Fruit fly (Drosophila melanogaster) whole organism, embryonic: ENCODE measurements around the gene Gale.
A peak's percentile ranks its signal among the peaks of the same experiment; 100 is the strongest.

ENCODE experiments used
- Atf3 ChIP-seq: fragments of 200-800 bp; sonication (Bioruptor generic); optimal IDR thresholded peaks from 3 replicates; lab custom pipeline; 2016; ENCODE audit warnings: missing biosample characterization, missing genetic modification characterization
- BEAF-32 ChIP-seq: fragments of 200-800 bp; sonication (Bioruptor generic); optimal IDR thresholded peaks from 3 replicates; lab custom pipeline; 2017; ENCODE audit warnings: missing biosample characterization, missing genetic modification characterization, mild to moderate bottlenecking, moderate library complexity, missing genetic modification reagents
- BtbVII ChIP-seq: fragments of 200-800 bp; sonication (Bioruptor generic); optimal IDR thresholded peaks from 3 replicates; lab custom pipeline; 2017; ENCODE audit warnings: missing biosample characterization, mild to moderate bottlenecking, missing genetic modification characterization
- CG11247 ChIP-seq: fragments of 200-800 bp; sonication (Bioruptor generic); IDR thresholded peaks from 2 replicates; pipeline ENCODE4 v1.3.6; 2022; ENCODE audit warnings: missing biosample characterization, missing genetic modification characterization
- CG11504 ChIP-seq: fragments of 200-800 bp; sonication (Bioruptor generic); optimal IDR thresholded peaks from 3 replicates; lab custom pipeline; 2019; ENCODE audit warnings: missing biosample characterization, mild to moderate bottlenecking, missing genetic modification characterization, moderate library complexity
- CG12071 ChIP-seq: fragments of 200-800 bp; sonication (Bioruptor generic); optimal IDR thresholded peaks from 3 replicates; lab custom pipeline; 2018; ENCODE audit warnings: missing biosample characterization, mild to moderate bottlenecking, missing genetic modification characterization
- CG13624 ChIP-seq: fragments of 200-800 bp; sonication (Bioruptor generic); optimal IDR thresholded peaks from 2 replicates; lab custom pipeline; 2016; ENCODE audit warnings: missing biosample characterization, missing genetic modification characterization
- CG13894 ChIP-seq: fragments of 200-800 bp; sonication (Bioruptor generic); optimal IDR thresholded peaks from 3 replicates; lab custom pipeline; 2018; ENCODE audit warnings: missing biosample characterization, mild to moderate bottlenecking, missing genetic modification characterization, moderate library complexity
- CG14050 ChIP-seq: fragments of 200-800 bp; sonication (Bioruptor generic); IDR thresholded peaks from 3 replicates; pipeline ENCODE4 v1.3.6; 2022; ENCODE audit warnings: missing biosample characterization, missing genetic modification characterization
- CG14860 ChIP-seq: fragments of 200-800 bp; sonication (Bioruptor generic); IDR thresholded peaks from 3 replicates; pipeline ENCODE4 v1.3.6; 2022; ENCODE audit warnings: missing biosample characterization, missing genetic modification characterization; ENCODE audit not compliant: partially characterized antibody
- CG14965 ChIP-seq: fragments of 200-800 bp; sonication (Bioruptor generic); optimal IDR thresholded peaks from 2 replicates; lab custom pipeline; 2016; ENCODE audit warnings: missing biosample characterization, missing genetic modification characterization, borderline replicate concordance
- CG1529 ChIP-seq: fragments of 200-800 bp; sonication (Bioruptor generic); optimal IDR thresholded peaks from 3 replicates; lab custom pipeline; 2018; ENCODE audit warnings: missing biosample characterization, missing genetic modification characterization
- CG1602 ChIP-seq: fragments of 200-800 bp; sonication (Bioruptor generic); optimal IDR thresholded peaks from 3 replicates; lab custom pipeline; 2016; ENCODE audit warnings: missing biosample characterization, missing genetic modification characterization
- CG18262 ChIP-seq: fragments of 200-800 bp; optimal IDR thresholded peaks from 3 replicates; lab custom pipeline; 2019; ENCODE audit warnings: missing biosample characterization, mild to moderate bottlenecking, missing genetic modification characterization, moderate library complexity
- CG3065 ChIP-seq: fragments of 200-800 bp; sonication (Bioruptor generic); optimal IDR thresholded peaks from 2 replicates; lab custom pipeline; 2016; ENCODE audit warnings: missing biosample characterization, missing genetic modification characterization
- CG31224 ChIP-seq: fragments of 200-800 bp; sonication (Bioruptor generic); IDR thresholded peaks from 2 replicates; pipeline ENCODE4 v1.3.6; 2022; ENCODE audit warnings: missing biosample characterization, missing genetic modification characterization
- CG34224 ChIP-seq: fragments of 200-800 bp; sonication (Bioruptor generic); IDR thresholded peaks from 3 replicates; pipeline ENCODE4 v1.3.6; 2022; ENCODE audit warnings: missing biosample characterization, missing genetic modification characterization; ENCODE audit not compliant: partially characterized antibody
- CG4328 ChIP-seq: fragments of 200-800 bp; sonication (Bioruptor generic); optimal IDR thresholded peaks from 3 replicates; lab custom pipeline; 2017; ENCODE audit warnings: missing biosample characterization, missing genetic modification reagents, missing genetic modification characterization
- CG4424 ChIP-seq: fragments of 200-800 bp; sonication (Bioruptor generic); optimal IDR thresholded peaks from 3 replicates; lab custom pipeline; 2016; ENCODE audit warnings: missing biosample characterization, missing genetic modification characterization
- CG6683 ChIP-seq: fragments of 200-800 bp; sonication (Bioruptor generic); optimal IDR thresholded peaks from 2 replicates; lab custom pipeline; 2017; ENCODE audit warnings: missing biosample characterization, mild to moderate bottlenecking, missing genetic modification characterization, missing genetic modification reagents
- CG7963 ChIP-seq: fragments of 200-800 bp; sonication (Bioruptor generic); IDR thresholded peaks from 3 replicates; pipeline ENCODE4 v1.3.6; 2022; ENCODE audit warnings: missing biosample characterization, missing genetic modification characterization; ENCODE audit not compliant: partially characterized antibody
- CG8765 ChIP-seq: fragments of 200-800 bp; sonication (Bioruptor generic); IDR thresholded peaks from 2 replicates; pipeline ENCODE4 v1.3.6; 2022; ENCODE audit warnings: missing biosample characterization, missing genetic modification characterization
- CG9215 ChIP-seq: fragments of 200-800 bp; sonication (Bioruptor generic); IDR thresholded peaks from 2 replicates; pipeline ENCODE4 v1.3.6; 2022; ENCODE audit warnings: missing biosample characterization, missing genetic modification characterization
- Ets65A ChIP-seq: fragments of 200-800 bp; sonication (Bioruptor generic); peaks from one replicate; lab custom pipeline; 2016; ENCODE audit warnings: missing biosample characterization, missing genetic modification characterization
- HmgD ChIP-seq: fragments of 200-800 bp; sonication (Bioruptor generic); optimal IDR thresholded peaks from 3 replicates; lab custom pipeline; 2016; ENCODE audit warnings: missing biosample characterization, missing genetic modification characterization
- Jarid2 ChIP-seq: fragments of 200-800 bp; sonication (Bioruptor generic); optimal IDR thresholded peaks from 3 replicates; lab custom pipeline; 2017; ENCODE audit warnings: mild to moderate bottlenecking, missing biosample characterization, missing genetic modification reagents, missing genetic modification characterization
- Lpt ChIP-seq: fragments of >200 bp; optimal IDR thresholded peaks from 2 replicates; lab custom pipeline; 2018; ENCODE audit warnings: missing biosample characterization, missing genetic modification characterization
- MESR4 ChIP-seq: fragments of 200-800 bp; sonication (Bioruptor generic); optimal IDR thresholded peaks from 2 replicates; lab custom pipeline; 2018; ENCODE audit warnings: missing biosample characterization, mild to moderate bottlenecking, missing genetic modification characterization, moderate library complexity
- Oli ChIP-seq: fragments of 200-800 bp; sonication (Bioruptor generic); optimal IDR thresholded peaks from 2 replicates; lab custom pipeline; 2018; ENCODE audit warnings: missing biosample characterization, mild to moderate bottlenecking, missing genetic modification characterization, moderate library complexity
- Pdp1 ChIP-seq, 2 experiments: fragments of 200-800 bp; sonication (Bioruptor generic); optimal IDR thresholded peaks; 3 replicates each; lab custom pipeline; 2016; ENCODE audit warnings: missing biosample characterization in 2 of 2, missing genetic modification characterization in 2 of 2, mild to moderate bottlenecking in 1 of 2, moderate library complexity in 1 of 2
- Scr ChIP-seq: fragments of 200-800 bp; sonication (Bioruptor generic); IDR thresholded peaks from 2 replicates; pipeline ENCODE4 v1.3.6; 2022; ENCODE audit warnings: missing biosample characterization, missing genetic modification characterization; ENCODE audit not compliant: partially characterized antibody
- Side ChIP-seq: fragments of 200-800 bp; sonication (Bioruptor generic); optimal IDR thresholded peaks from 2 replicates; lab custom pipeline; 2016; ENCODE audit warnings: missing biosample characterization, missing genetic modification characterization
- cad ChIP-seq: fragments of >200 bp; optimal IDR thresholded peaks from 2 replicates; lab custom pipeline; 2017; ENCODE audit warnings: missing biosample characterization, missing genetic modification characterization
- cas ChIP-seq: fragments of 200-800 bp; sonication (Bioruptor generic); IDR thresholded peaks from 2 replicates; pipeline ENCODE4 v1.3.6; 2022; ENCODE audit warnings: missing biosample characterization, missing genetic modification characterization
- cato ChIP-seq: fragments of 200-800 bp; sonication (Bioruptor generic); optimal IDR thresholded peaks from 2 replicates; lab custom pipeline; 2016; ENCODE audit warnings: missing biosample characterization, missing genetic modification characterization, borderline replicate concordance
- crc ChIP-seq: fragments of 200-800 bp; sonication (Bioruptor generic); optimal IDR thresholded peaks from 2 replicates; lab custom pipeline; 2016; ENCODE audit warnings: missing biosample characterization, missing genetic modification characterization
- eve ChIP-seq, 2 experiments: fragments of >200 bp; optimal IDR thresholded peaks; 2 replicates each; lab custom pipeline; 2017; ENCODE audit warnings: missing biosample characterization in 2 of 2, missing genetic modification characterization in 2 of 2
- gfzf ChIP-seq: fragments of 200-800 bp; sonication (Bioruptor generic); optimal IDR thresholded peaks from 2 replicates; lab custom pipeline; 2016; ENCODE audit warnings: missing biosample characterization, mild to moderate bottlenecking, missing genetic modification characterization, moderate library complexity
- gsb ChIP-seq: fragments of 200-800 bp; sonication (Bioruptor generic); IDR thresholded peaks from 2 replicates; pipeline ENCODE4 v1.3.6; 2022; ENCODE audit warnings: missing biosample characterization, missing genetic modification characterization
- klu ChIP-seq: fragments of 200-800 bp; sonication (Bioruptor generic); IDR thresholded peaks from 2 replicates; pipeline ENCODE4 v1.3.6; 2022; ENCODE audit warnings: missing biosample characterization, missing genetic modification characterization
- pita ChIP-seq: fragments of 200-800 bp; sonication (Bioruptor generic); optimal IDR thresholded peaks from 2 replicates; lab custom pipeline; 2017; ENCODE audit warnings: missing biosample characterization, mild to moderate bottlenecking, missing genetic modification characterization
- prd ChIP-seq, 3 experiments: fragments of >200 bp in 2 of 3; fragments of 200-800 bp in 1 of 3; sonication (Bioruptor generic) in 1 of 3; optimal IDR thresholded peaks in 2 of 3; IDR thresholded peaks in 1 of 3; 2 replicates in 2 of 3; 3 replicates in 1 of 3; pipeline versions ENCODE4 v1.3.6 to Lab custom; 2017 to 2022; ENCODE audit warnings: missing biosample characterization in 1 of 3, missing genetic modification characterization in 1 of 3
- row ChIP-seq: fragments of 200-800 bp; sonication (Bioruptor generic); IDR thresholded peaks from 3 replicates; pipeline ENCODE4 v1.3.6; 2022; ENCODE audit warnings: missing biosample characterization, missing genetic modification characterization
- sr ChIP-seq: fragments of 200-800 bp; sonication (Bioruptor generic); IDR thresholded peaks from 3 replicates; pipeline ENCODE4 v1.3.6; 2022; ENCODE audit warnings: missing biosample characterization, missing genetic modification characterization
- tin ChIP-seq: fragments of 200-800 bp; sonication (Bioruptor generic); optimal IDR thresholded peaks from 3 replicates; lab custom pipeline; 2016; ENCODE audit warnings: missing biosample characterization, missing genetic modification characterization
- vnd ChIP-seq: fragments of 200-800 bp; sonication (Bioruptor generic); IDR thresholded peaks from 3 replicates; pipeline ENCODE4 v1.3.6; 2022; ENCODE audit warnings: missing biosample characterization, missing genetic modification characterization; ENCODE audit not compliant: partially characterized antibody
- wor ChIP-seq: fragments of 200-800 bp; sonication (Bioruptor generic); IDR thresholded peaks from 2 replicates; pipeline ENCODE4 v1.3.6; 2022; ENCODE audit warnings: missing biosample characterization, missing genetic modification characterization
- zen2 ChIP-seq: fragments of 200-800 bp; sonication (Bioruptor generic); IDR thresholded peaks from 3 replicates; pipeline ENCODE4 v1.3.6; 2022; ENCODE audit warnings: missing biosample characterization, missing genetic modification characterization; ENCODE audit not compliant: partially characterized antibody

Gene Gale

dm6 chr3L:621097-621967 is 27.0 kb upstream of the Gale start (continued):
- TF ChIP-seq CG3065 (peak; percentile 68), CG14050 (no peak), CG6683 (no peak), Ets65A (GFP tag; lab: Kevin White, UChicago) (peak; percentile 93), CG4328 (GFP tag; lab: Kevin White, UChicago) (peak; percentile 26), gsb (GFP tag; lab: Robert Waterston, UW) (no peak), Pdp1 (GFP tag; optimal IDR thresholded peaks at IDR 0.05; lab: Kevin White, UChicago) (peak; percentile 69 to 78), sr (no peak), vnd (GFP tag; lab: Robert Waterston, UW) (no peak), wor (GFP tag; lab: Robert Waterston, UW) (peak; percentile 64), CG31224 (GFP tag; lab: Robert Waterston, UW) (no peak), Lpt (GFP tag; lab: Kevin White, UChicago) (no peak), BtbVII (GFP tag; lab: Kevin White, UChicago) (peak; percentile 37), pita (GFP tag; lab: Kevin White, UChicago) (no peak), Side (peak; percentile 59), gfzf (no peak), CG13624 (peak; percentile 51), zen2 (GFP tag; lab: Robert Waterston, UW) (no peak), CG8765 (GFP tag; lab: Robert Waterston, UW) (peak; percentile 91), CG4424 (GFP tag; lab: Kevin White, UChicago) (peak; percentile 85), tin (peak; percentile 85), CG18262 (tag; lab: Kevin White, UChicago) (peak; percentile 93), MESR4 (GFP tag; lab: Kevin White, UChicago) (peak; percentile 10), Atf3 (GFP tag; lab: Kevin White, UChicago) (peak; percentile 71), CG9215 (GFP tag; lab: Robert Waterston, UW) (no peak; the same call in 1 of the 2 replicates), HmgD (GFP tag; lab: Kevin White, UChicago) (peak; percentile 16), CG13894 (tag; lab: Kevin White, UChicago) (no peak), Jarid2 (GFP tag; lab: Kevin White, UChicago) (peak; percentile 15), klu (GFP tag; lab: Robert Waterston, UW) (0 out of 2 replicates have a peak, but pooled peaks have one; percentile 24), CG14860 (GFP tag; lab: Robert Waterston, UW) (no peak), cad (GFP tag; lab: Kevin White, UChicago) (no peak), Scr (GFP tag; lab: Robert Waterston, UW) (no peak), CG11504 (peak; percentile 82), row (GFP tag; lab: Robert Waterston, UW) (peak; percentile 85), prd (optimal IDR thresholded peaks at IDR 0.05; lab: Kevin White, UChicago) (no peak), prd (GFP tag; IDR thresholded peaks at IDR 0.05; lab: Robert Waterston, UW) (peak; percentile 95), CG11247 (GFP tag; lab: Robert Waterston, UW) (no peak), cas (GFP tag; lab: Robert Waterston, UW) (no peak), CG1602 (GFP tag; lab: Kevin White, UChicago) (peak; percentile 82), CG34224 (no peak), BEAF-32 (GFP tag; lab: Kevin White, UChicago) (no peak), CG7963 (GFP tag; lab: Robert Waterston, UW) (no peak), Oli (tag; lab: Kevin White, UChicago) (peak; percentile 83), CG14965 (GFP tag; lab: Kevin White, UChicago) (no peak), eve (GFP tag; optimal IDR thresholded peaks at IDR 0.05; lab: Kevin White, UChicago) (peak; percentile 83 to 89), CG1529 (GFP tag; lab: Kevin White, UChicago) (peak; percentile 82), cato (peak; percentile 46), CG12071 (GFP tag; lab: Kevin White, UChicago) (no peak), crc (no peak)
